Worm (Caenorhabditis elegans) whole organism, L1 larva: Measurements from ENCODE around the gene B0244.6.
A peak's percentile ranks its signal among the peaks of the same experiment; 100 is the strongest.

Experiments
- alr-1 ChIP-seq: fragments of 200-800 bp; sonication (Bioruptor generic); optimal IDR thresholded peaks from 2 replicates; lab custom pipeline; 2018; ENCODE audit warnings: borderline replicate concordance, mild to moderate bottlenecking, missing genetic modification characterization, missing compliant biosample characterization
- blmp-1 ChIP-seq: fragments of 150-350 bp; optimal IDR thresholded peaks from 2 replicates; lab custom pipeline; 2014; ENCODE audit warnings: missing biosample characterization, missing genetic modification characterization
- lin-14 ChIP-seq: fragments of 200-800 bp; sonication (Bioruptor generic); optimal IDR thresholded peaks from 2 replicates; lab custom pipeline; 2018; ENCODE audit warnings: mild to moderate bottlenecking, missing genetic modification characterization, moderate library complexity, missing compliant biosample characterization
- lin-39 ChIP-seq: fragments of 150-350 bp; optimal IDR thresholded peaks from 2 replicates; lab custom pipeline; 2014; ENCODE audit warnings: missing biosample characterization, missing genetic modification reagents, missing genetic modification characterization
- mep-1 ChIP-seq: fragments of 150-350 bp; optimal IDR thresholded peaks from 2 replicates; lab custom pipeline; 2014; ENCODE audit warnings: missing biosample characterization, missing genetic modification characterization
- nhr-20 ChIP-seq: sonication (generic microtip); optimal IDR thresholded peaks from 2 replicates; lab custom pipeline; 2016; ENCODE audit warnings: mild to moderate bottlenecking, missing genetic modification characterization, missing compliant biosample characterization
- nhr-47 ChIP-seq: sonication (generic microtip); optimal IDR thresholded peaks from 2 replicates; lab custom pipeline; 2016; ENCODE audit warnings: mild to moderate bottlenecking, missing genetic modification characterization, moderate library complexity, missing compliant biosample characterization
- nhr-77 ChIP-seq: fragments of 150-350 bp; optimal IDR thresholded peaks from 2 replicates; lab custom pipeline; 2014; ENCODE audit warnings: missing biosample characterization, missing genetic modification characterization
- nhr-90 ChIP-seq: sonication (generic microtip); optimal IDR thresholded peaks from 2 replicates; lab custom pipeline; 2016; ENCODE audit warnings: mild to moderate bottlenecking, missing genetic modification characterization, missing compliant biosample characterization; ENCODE audit not compliant: poor library complexity
- skn-1 ChIP-seq: fragments of 150-350 bp; optimal IDR thresholded peaks from 2 replicates; lab custom pipeline; 2014; ENCODE audit warnings: missing biosample characterization, missing genetic modification characterization
- snpc-4 ChIP-seq: fragments of 150-350 bp; optimal IDR thresholded peaks from 2 replicates; lab custom pipeline; 2014; ENCODE audit warnings: missing biosample characterization, missing genetic modification characterization
- ztf-4 ChIP-seq: fragments of 150-350 bp; optimal IDR thresholded peaks from 2 replicates; lab custom pipeline; 2014; ENCODE audit warnings: missing biosample characterization, missing genetic modification characterization

ce11 chrIII:5710676-5711075, 27.1 kb upstream of the B0244.6 start:
- TF ChIP-seq blmp-1 (tag; lab: Kevin White, UChicago) (peak; percentile 76), nhr-77 (tag; lab: Kevin White, UChicago) (no peak), snpc-4 (no peak), nhr-47 (tag; lab: Kevin White, UChicago) (no peak), nhr-90 (tag; lab: Kevin White, UChicago) (no peak), alr-1 (tag; lab: Kevin White, UChicago) (no peak), skn-1 (tag; lab: Kevin White, UChicago) (no peak), ztf-4 (no peak), lin-14 (GFP tag; lab: Kevin White, UChicago) (peak; percentile 69), nhr-20 (tag; lab: Kevin White, UChicago) (peak; percentile 43), mep-1 (tag; lab: Kevin White, UChicago) (peak; percentile 33), lin-39 (tag; lab: Kevin White, UChicago) (no peak)
